Fruit fly (Drosophila melanogaster): Measurements from ENCODE around the gene Papss.

Gene Papss

dm6 chr3L:19896892-19897684, 52.0 kb downstream of the Papss start:
- TF ChIP-seq eg (GFP tag; IDR thresholded peaks at IDR 0.05) (peak; percentile 81), net (GFP tag; optimal IDR thresholded peaks at IDR 0.05) (peak; percentile 9), CG8319 (GFP tag; optimal IDR thresholded peaks at IDR 0.05) (no peak), Met (GFP tag; optimal IDR thresholded peaks at IDR 0.05) (peak; percentile 53), fd59A (GFP tag; optimal IDR thresholded peaks at IDR 0.05) (peak; percentile 16), CG8119 (GFP tag; IDR thresholded peaks at IDR 0.05) (peak; percentile 42; the same call in 2 of the 3 replicates), CG6276 (GFP tag; optimal IDR thresholded peaks at IDR 0.05) (peak; percentile 57), CG3919 (GFP tag; optimal IDR thresholded peaks at IDR 0.05) (peak; percentile 27), OdsH (GFP tag; optimal IDR thresholded peaks at IDR 0.05) (peak; percentile 39), Ets96B (tag; optimal IDR thresholded peaks at IDR 0.05) (peak; percentile 59), Hr4 (GFP tag; optimal IDR thresholded peaks at IDR 0.05) (peak; percentile 50), CG1621 (tag; optimal IDR thresholded peaks at IDR 0.05) (peak; percentile 19), lz (GFP tag; optimal IDR thresholded peaks at IDR 0.05) (peak; percentile 28), svp (GFP tag) (peak; percentile 69), CG4318 (GFP tag; optimal IDR thresholded peaks at IDR 0.05) (no peak), Eip78C (GFP tag) (peak; percentile 62), dsx (GFP tag; optimal IDR thresholded peaks at IDR 0.05; ENCODE audit: poor library complexity, severe bottlenecking) (peak; percentile 29), Lpt (GFP tag; optimal IDR thresholded peaks at IDR 0.05) (no peak), Sox102F (GFP tag; optimal IDR thresholded peaks at IDR 0.05) (peak; percentile 15), CG16779 (tag; optimal IDR thresholded peaks at IDR 0.05) (peak; percentile 29), CG6792 (GFP tag; optimal IDR thresholded peaks at IDR 0.05) (peak; percentile 4), vri (GFP tag; optimal IDR thresholded peaks at IDR 0.05) (peak; percentile 32), CG7368 (GFP tag; optimal IDR thresholded peaks at IDR 0.05) (peak; percentile 47), CG9139 (GFP tag; optimal IDR thresholded peaks at IDR 0.05) (peak; percentile 24), CG11762 (GFP tag; optimal IDR thresholded peaks at IDR 0.05; ENCODE audit: insufficient read depth) (no peak), topi (GFP tag; optimal IDR thresholded peaks at IDR 0.05) (peak; percentile 64), Ets21C (GFP tag; optimal IDR thresholded peaks at IDR 0.05) (no peak), Gug (GFP tag; IDR thresholded peaks at IDR 0.05) (no peak), esn (GFP tag; optimal IDR thresholded peaks at IDR 0.05) (peak; percentile 48), CG10669 (GFP tag; optimal IDR thresholded peaks at IDR 0.05) (peak; percentile 20), salr (GFP tag; optimal IDR thresholded peaks at IDR 0.05) (peak in 1 of 2 experiments; percentile 51), cyc (GFP tag; optimal IDR thresholded peaks at IDR 0.05) (no peak), CG6163 (GFP tag; IDR thresholded peaks at IDR 0.05) (peak; percentile 66), dac (GFP tag; optimal IDR thresholded peaks at IDR 0.05) (no peak), Eip93F (GFP tag; optimal IDR thresholded peaks at IDR 0.05) (peak; percentile 15), CG32006 (GFP tag; optimal IDR thresholded peaks at IDR 0.05) (peak; percentile 65), CG31627 (GFP tag; optimal IDR thresholded peaks at IDR 0.05) (peak; percentile 15), Hr39 (GFP tag; optimal IDR thresholded peaks at IDR 0.05) (peak; percentile 24), CG6808 (GFP tag; optimal IDR thresholded peaks at IDR 0.05) (peak; percentile 57), fkh (GFP tag; optimal IDR thresholded peaks at IDR 0.05) (peak; percentile 33), acj6 (GFP tag; optimal IDR thresholded peaks at IDR 0.05) (peak; percentile 43), pdm3 (GFP tag; optimal IDR thresholded peaks at IDR 0.05) (peak; percentile 31), CG11902 (GFP tag; optimal IDR thresholded peaks at IDR 0.05) (no peak), CG15336 (GFP tag; IDR thresholded peaks at IDR 0.05) (peak; percentile 20), Eip75B (GFP tag; optimal IDR thresholded peaks at IDR 0.05) (no peak), Blimp-1 (GFP tag; optimal IDR thresholded peaks at IDR 0.05) (no peak), spab (GFP tag; optimal IDR thresholded peaks at IDR 0.05) (no peak), CG3032 (tag; optimal IDR thresholded peaks at IDR 0.05) (no peak), CG34406 (GFP tag; optimal IDR thresholded peaks at IDR 0.05) (peak; percentile 21), Hr38 (GFP tag; optimal IDR thresholded peaks at IDR 0.05) (no peak), fd85E (GFP tag; optimal IDR thresholded peaks at IDR 0.05) (peak; percentile 25)

Measured in whole organism, prepupa.